Worm (Caenorhabditis elegans) whole organism, L2 larva: ENCODE data around the gene C04F6.9.

Source experiments
- C34F6.9 ChIP-seq: fragments of 150-350 bp; optimal IDR thresholded peaks from 2 replicates; lab custom pipeline; 2014; ENCODE audit warnings: missing biosample characterization, missing genetic modification characterization
- ZK546.5 ChIP-seq: sonication (generic microtip); optimal IDR thresholded peaks from 2 replicates; lab custom pipeline; 2017; ENCODE audit warnings: missing biosample characterization, missing genetic modification characterization
- ceh-82 ChIP-seq: fragments of 150-350 bp; optimal IDR thresholded peaks from 2 replicates; lab custom pipeline; 2014; ENCODE audit warnings: missing biosample characterization, missing genetic modification characterization
- elt-1 ChIP-seq: fragments of 150-350 bp; optimal IDR thresholded peaks from 2 replicates; lab custom pipeline; 2014; ENCODE audit warnings: missing biosample characterization, missing genetic modification characterization
- skn-1 ChIP-seq: sonication (generic microtip); optimal IDR thresholded peaks from 2 replicates; lab custom pipeline; 2017; ENCODE audit warnings: missing biosample characterization, missing genetic modification characterization
- sma-9 ChIP-seq, 2 experiments: fragments of 150-350 bp in 1 of 2; sonication (generic microtip) in 1 of 2; optimal IDR thresholded peaks; 2 replicates each; lab custom pipeline; 2014 to 2016; ENCODE audit warnings: missing genetic modification characterization in 2 of 2, mild to moderate bottlenecking in 1 of 2, missing biosample characterization in 1 of 2, missing compliant biosample characterization in 1 of 2, missing genetic modification reagents in 1 of 2, moderate library complexity in 1 of 2

DNA sequence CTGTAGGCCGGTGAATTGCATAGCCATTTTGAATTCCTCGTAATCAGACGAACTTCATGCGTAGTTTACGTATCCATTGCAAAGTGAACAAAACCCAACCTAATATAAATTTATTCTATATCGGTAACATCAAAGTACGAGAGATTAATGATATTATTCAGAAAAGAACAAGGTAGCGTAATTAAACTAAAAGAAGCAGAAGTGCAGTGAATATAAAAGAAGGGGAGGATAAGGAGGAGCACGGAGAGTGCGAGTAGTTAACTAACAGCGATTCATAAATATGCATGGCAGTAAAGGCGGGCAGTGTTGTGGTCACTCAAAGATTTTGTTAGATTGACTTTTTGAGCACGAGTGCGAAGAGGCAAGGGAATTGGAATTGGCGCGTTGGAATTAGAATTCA, 27.2 kb upstream of the C04F6.9 start, which contains the start of gene clc-3:
- TF ChIP-seq ZK546.5 (tag; lab: Kevin White, UChicago) (no peak), skn-1 (tag; lab: Kevin White, UChicago) (no peak), sma-9 (GFP tag; optimal IDR thresholded peaks at IDR 0.05; lab: Kevin White, UChicago) (no peak), sma-9 (tag; optimal IDR thresholded peaks at IDR 0.05; lab: Kevin White, UChicago) (no peak), ceh-82 (tag; lab: Kevin White, UChicago) (no peak), C34F6.9 (tag; lab: Kevin White, UChicago) (no peak), elt-1 (tag; lab: Kevin White, UChicago) (no peak)
